Fruit fly (Drosophila melanogaster) whole organism, embryonic: Measurements from ENCODE around the gene CG6168.

ENCODE experiments used
- Adf1 ChIP-seq: fragments of 200-800 bp; sonication (Bioruptor generic); IDR thresholded peaks from 2 replicates; pipeline ENCODE4 v1.3.6; 2022; ENCODE audit warnings: missing biosample characterization, missing genetic modification characterization
- Bgb ChIP-seq: fragments of 200-800 bp; sonication (Bioruptor generic); IDR thresholded peaks from 2 replicates; pipeline ENCODE4 v1.3.6; 2022; ENCODE audit warnings: missing biosample characterization, missing genetic modification characterization; ENCODE audit not compliant: partially characterized antibody
- BtbVII ChIP-seq: fragments of 200-800 bp; sonication (Bioruptor generic); optimal IDR thresholded peaks from 3 replicates; lab custom pipeline; 2017; ENCODE audit warnings: missing biosample characterization, mild to moderate bottlenecking, missing genetic modification characterization
- CG10267 ChIP-seq: fragments of 200-800 bp; sonication (Bioruptor generic); optimal IDR thresholded peaks from 2 replicates; lab custom pipeline; 2018; ENCODE audit warnings: missing biosample characterization, mild to moderate bottlenecking, missing genetic modification characterization, moderate library complexity
- CG11247 ChIP-seq: fragments of 200-800 bp; sonication (Bioruptor generic); IDR thresholded peaks from 2 replicates; pipeline ENCODE4 v1.3.6; 2022; ENCODE audit warnings: missing biosample characterization, missing genetic modification characterization
- CG12071 ChIP-seq: fragments of 200-800 bp; sonication (Bioruptor generic); optimal IDR thresholded peaks from 3 replicates; lab custom pipeline; 2018; ENCODE audit warnings: missing biosample characterization, mild to moderate bottlenecking, missing genetic modification characterization
- CG13624 ChIP-seq: fragments of 200-800 bp; sonication (Bioruptor generic); optimal IDR thresholded peaks from 2 replicates; lab custom pipeline; 2016; ENCODE audit warnings: missing biosample characterization, missing genetic modification characterization
- CG14667 ChIP-seq: fragments of 200-800 bp; sonication (Bioruptor generic); IDR thresholded peaks from 2 replicates; pipeline ENCODE4 v1.3.6; 2022; ENCODE audit warnings: missing biosample characterization, missing genetic modification characterization
- CG15479 ChIP-seq: fragments of 200-800 bp; sonication (Bioruptor generic); optimal IDR thresholded peaks from 3 replicates; lab custom pipeline; 2019; ENCODE audit warnings: missing biosample characterization, mild to moderate bottlenecking, missing genetic modification characterization, moderate library complexity
- CG18619 ChIP-seq: fragments of 200-800 bp; sonication (Bioruptor generic); optimal IDR thresholded peaks from 3 replicates; lab custom pipeline; 2017; ENCODE audit warnings: missing biosample characterization, mild to moderate bottlenecking, missing genetic modification characterization
- CG3163 ChIP-seq: fragments of 200-800 bp; sonication (Bioruptor generic); optimal IDR thresholded peaks from 3 replicates; lab custom pipeline; 2016; ENCODE audit warnings: missing biosample characterization, missing genetic modification characterization
- CG32767 ChIP-seq: fragments of 200-800 bp; sonication (Bioruptor generic); IDR thresholded peaks from 2 replicates; pipeline ENCODE4 v1.3.6; 2022; ENCODE audit warnings: missing biosample characterization, missing genetic modification characterization
- CG32772 ChIP-seq: fragments of 200-800 bp; sonication (Bioruptor generic); IDR thresholded peaks from 2 replicates; pipeline ENCODE4 v1.3.6; 2022; ENCODE audit warnings: missing biosample characterization, missing genetic modification characterization
- CG43689 ChIP-seq: fragments of 200-800 bp; sonication (Bioruptor generic); IDR thresholded peaks from 2 replicates; pipeline ENCODE4 v1.3.6; 2022; ENCODE audit warnings: missing biosample characterization, missing genetic modification characterization
- CG7372 ChIP-seq: fragments of 200-800 bp; sonication (Bioruptor generic); IDR thresholded peaks from 2 replicates; pipeline ENCODE4 v1.3.6; 2022; ENCODE audit warnings: missing biosample characterization, missing genetic modification characterization
- CG7963 ChIP-seq: fragments of 200-800 bp; sonication (Bioruptor generic); IDR thresholded peaks from 3 replicates; pipeline ENCODE4 v1.3.6; 2022; ENCODE audit warnings: missing biosample characterization, missing genetic modification characterization; ENCODE audit not compliant: partially characterized antibody
- CG7987 ChIP-seq: fragments of 200-800 bp; sonication (Bioruptor generic); optimal IDR thresholded peaks from 2 replicates; lab custom pipeline; 2018; ENCODE audit warnings: missing biosample characterization, mild to moderate bottlenecking, missing genetic modification characterization, moderate library complexity
- CG9609 ChIP-seq: fragments of 200-800 bp; sonication (Bioruptor generic); optimal IDR thresholded peaks from 3 replicates; lab custom pipeline; 2016; ENCODE audit warnings: missing biosample characterization, missing genetic modification characterization
- CG9817 ChIP-seq: fragments of 200-800 bp; sonication (Bioruptor generic); optimal IDR thresholded peaks from 2 replicates; lab custom pipeline; 2018; ENCODE audit warnings: missing biosample characterization, mild to moderate bottlenecking, missing genetic modification characterization, moderate library complexity
- Chrac-16 ChIP-seq: fragments of 200-800 bp; sonication (Bioruptor generic); optimal IDR thresholded peaks from 3 replicates; lab custom pipeline; 2016; ENCODE audit warnings: missing biosample characterization, missing genetic modification characterization
- Eip74EF ChIP-seq, 2 experiments: fragments of 200-800 bp in 1 of 2; fragments of >200 bp in 1 of 2; sonication (Bioruptor generic) in 1 of 2; optimal IDR thresholded peaks; 2 replicates each; lab custom pipeline; 2017 to 2019; ENCODE audit warnings: missing biosample characterization in 2 of 2, missing genetic modification characterization in 2 of 2, mild to moderate bottlenecking in 1 of 2, moderate library complexity in 1 of 2
- Elba2 ChIP-seq: fragments of 200-800 bp; sonication (Bioruptor generic); optimal IDR thresholded peaks from 3 replicates; lab custom pipeline; 2016; ENCODE audit warnings: missing biosample characterization, missing genetic modification characterization
- Hsf ChIP-seq: fragments of 200-800 bp; sonication (Bioruptor generic); optimal IDR thresholded peaks from 3 replicates; lab custom pipeline; 2016; ENCODE audit warnings: missing biosample characterization, missing genetic modification characterization
- Lim3 ChIP-seq: fragments of 200-800 bp; sonication (Bioruptor generic); IDR thresholded peaks from 2 replicates; pipeline ENCODE4 v1.3.6; 2022; ENCODE audit warnings: missing biosample characterization, missing genetic modification characterization
- MTF-1 ChIP-seq: fragments of 200-800 bp; sonication (Bioruptor generic); optimal IDR thresholded peaks from 2 replicates; lab custom pipeline; 2018; ENCODE audit warnings: missing biosample characterization, mild to moderate bottlenecking, missing genetic modification characterization, borderline replicate concordance
- Med ChIP-seq: fragments of 200-800 bp; sonication (Bioruptor generic); peaks from one replicate; lab custom pipeline; 2016; ENCODE audit warnings: missing biosample characterization, missing genetic modification characterization, mild to moderate bottlenecking, inconsistent platforms, moderate library complexity
- Nf-YA ChIP-seq: fragments of 200-800 bp; sonication (Bioruptor generic); IDR thresholded peaks from 2 replicates; pipeline ENCODE4 v1.3.6; 2022; ENCODE audit warnings: missing biosample characterization, missing genetic modification characterization
- Ravus ChIP-seq: fragments of 200-800 bp; sonication (Bioruptor generic); IDR thresholded peaks from 2 replicates; pipeline ENCODE4 v1.3.6; 2022; ENCODE audit warnings: missing biosample characterization, missing genetic modification characterization
- Sin3A ChIP-seq: fragments of >200 bp; optimal IDR thresholded peaks from 2 replicates; lab custom pipeline; 2018
- Xrp1 ChIP-seq: fragments of 200-800 bp; sonication (Bioruptor generic); IDR thresholded peaks from 2 replicates; pipeline ENCODE4 v1.3.6; 2022; ENCODE audit warnings: missing biosample characterization, missing genetic modification characterization
- bbx ChIP-seq: fragments of 200-800 bp; sonication (Bioruptor generic); IDR thresholded peaks from 2 replicates; pipeline ENCODE4 v1.3.6; 2022; ENCODE audit warnings: missing biosample characterization, missing genetic modification characterization; ENCODE audit not compliant: partially characterized antibody
- bcd ChIP-seq: fragments of 200-800 bp; sonication (Bioruptor generic); optimal IDR thresholded peaks from 2 replicates; lab custom pipeline; 2017; ENCODE audit warnings: missing biosample characterization, mild to moderate bottlenecking, missing genetic modification characterization
- cad ChIP-seq: fragments of >200 bp; optimal IDR thresholded peaks from 2 replicates; lab custom pipeline; 2017; ENCODE audit warnings: missing biosample characterization, missing genetic modification characterization
- cg ChIP-seq: fragments of 200-800 bp; sonication (Bioruptor generic); optimal IDR thresholded peaks from 3 replicates; lab custom pipeline; 2019; ENCODE audit warnings: missing biosample characterization, mild to moderate bottlenecking, missing genetic modification characterization, moderate library complexity
- chn ChIP-seq: fragments of 200-800 bp; sonication (Bioruptor generic); optimal IDR thresholded peaks from 2 replicates; lab custom pipeline; 2016; ENCODE audit warnings: missing biosample characterization, missing genetic modification characterization
- corto ChIP-seq: fragments of 200-800 bp; sonication (Bioruptor generic); optimal IDR thresholded peaks from 2 replicates; lab custom pipeline; 2016; ENCODE audit warnings: missing biosample characterization, mild to moderate bottlenecking, missing genetic modification characterization, moderate library complexity
- crol ChIP-seq: fragments of 200-800 bp; sonication (Bioruptor generic); IDR thresholded peaks from 2 replicates; pipeline ENCODE4 v1.3.6; 2022; ENCODE audit warnings: missing biosample characterization, missing genetic modification characterization
- disco-r ChIP-seq: fragments of 200-800 bp; sonication (Bioruptor generic); optimal IDR thresholded peaks from 2 replicates; lab custom pipeline; 2016; ENCODE audit warnings: missing biosample characterization, missing genetic modification characterization
- dmrt11E ChIP-seq: fragments of 200-800 bp; sonication (Bioruptor generic); optimal IDR thresholded peaks from 3 replicates; lab custom pipeline; 2018; ENCODE audit warnings: missing biosample characterization, mild to moderate bottlenecking, missing genetic modification characterization, moderate library complexity
- dysf ChIP-seq: fragments of 200-800 bp; sonication (Bioruptor generic); IDR thresholded peaks from 3 replicates; pipeline ENCODE4 v1.3.6; 2022; ENCODE audit warnings: missing biosample characterization, missing genetic modification characterization
- ftz-f1 ChIP-seq: fragments of 200-800 bp; sonication (Bioruptor generic); optimal IDR thresholded peaks from 2 replicates; lab custom pipeline; 2016; ENCODE audit warnings: missing biosample characterization, missing genetic modification characterization
- gem ChIP-seq: fragments of 200-800 bp; sonication (Bioruptor generic); optimal IDR thresholded peaks from 2 replicates; lab custom pipeline; 2019; ENCODE audit warnings: missing biosample characterization, mild to moderate bottlenecking, missing genetic modification characterization, moderate library complexity
- ind ChIP-seq: fragments of 200-800 bp; sonication (Bioruptor generic); optimal IDR thresholded peaks from 3 replicates; lab custom pipeline; 2016; ENCODE audit warnings: missing biosample characterization, missing genetic modification characterization
- lilli ChIP-seq: fragments of 200-800 bp; sonication (Bioruptor generic); optimal IDR thresholded peaks from 3 replicates; lab custom pipeline; 2016; ENCODE audit warnings: missing biosample characterization, missing genetic modification characterization
- otp ChIP-seq: fragments of 200-800 bp; sonication (Bioruptor generic); IDR thresholded peaks from 3 replicates; pipeline ENCODE4, ENCODE4 v1.3.6; 2022; ENCODE audit warnings: missing biosample characterization, missing genetic modification characterization
- pros ChIP-seq: fragments of 200-800 bp; sonication (Bioruptor generic); optimal IDR thresholded peaks from 3 replicates; lab custom pipeline; 2019; ENCODE audit warnings: missing biosample characterization, mild to moderate bottlenecking, missing genetic modification characterization, moderate library complexity
- schlank ChIP-seq: fragments of 200-800 bp; sonication (Bioruptor generic); optimal IDR thresholded peaks from 2 replicates; lab custom pipeline; 2018; ENCODE audit warnings: missing biosample characterization, mild to moderate bottlenecking, missing genetic modification characterization
- scrt ChIP-seq: fragments of 200-800 bp; sonication (Bioruptor generic); optimal IDR thresholded peaks from 2 replicates; lab custom pipeline; 2018; ENCODE audit warnings: missing biosample characterization, mild to moderate bottlenecking, missing genetic modification characterization, moderate library complexity
- stc ChIP-seq: fragments of 200-800 bp; sonication (Bioruptor generic); IDR thresholded peaks from 2 replicates; pipeline ENCODE4 v1.3.6; 2022; ENCODE audit warnings: missing biosample characterization, missing genetic modification characterization
- sug ChIP-seq: fragments of 200-800 bp; optimal IDR thresholded peaks from 2 replicates; lab custom pipeline; 2019; ENCODE audit warnings: missing biosample characterization, mild to moderate bottlenecking, missing genetic modification characterization, moderate library complexity
- tin ChIP-seq: fragments of 200-800 bp; sonication (Bioruptor generic); optimal IDR thresholded peaks from 3 replicates; lab custom pipeline; 2016; ENCODE audit warnings: missing biosample characterization, missing genetic modification characterization

CG6168 gene

dm6 chr3L:11349908-11350405, 28.4 kb upstream of the CG6168 start (continued):
- TF ChIP-seq BtbVII (GFP tag; lab: Kevin White, UChicago) (peak; percentile 72), CG7987 (GFP tag; lab: Kevin White, UChicago) (no peak), otp (peak; percentile 76), ftz-f1 (GFP tag; lab: Kevin White, UChicago) (no peak), Nf-YA (GFP tag; lab: Robert Waterston, UW) (peak; percentile 73; the same call in 1 of the 2 replicates), Eip74EF (GFP tag; optimal IDR thresholded peaks at IDR 0.05; lab: Kevin White, UChicago) (peak in 1 of 2 experiments; percentile 81), sug (tag; lab: Kevin White, UChicago) (no peak), cg (GFP tag; lab: Kevin White, UChicago) (peak; percentile 25), schlank (tag; lab: Kevin White, UChicago) (peak; percentile 26), Lim3 (GFP tag; lab: Robert Waterston, UW) (peak; percentile 79), Xrp1 (GFP tag; lab: Robert Waterston, UW) (peak; percentile 90), corto (no peak), CG13624 (peak; percentile 58), bbx (no peak), CG32767 (GFP tag; lab: Robert Waterston, UW) (peak; percentile 90), CG12071 (GFP tag; lab: Kevin White, UChicago) (peak; percentile 6), scrt (peak; percentile 77), CG11247 (GFP tag; lab: Robert Waterston, UW) (peak; percentile 87), Adf1 (GFP tag; lab: Robert Waterston, UW) (peak; percentile 45; the same call in 1 of the 2 replicates), CG9817 (tag; lab: Kevin White, UChicago) (peak; percentile 85), Hsf (GFP tag; lab: Kevin White, UChicago) (peak; percentile 87), CG32772 (GFP tag; lab: Robert Waterston, UW) (peak; percentile 93), lilli (peak; percentile 88), MTF-1 (GFP tag; lab: Kevin White, UChicago) (peak; percentile 27), Sin3A (no peak), gem (tag; lab: Kevin White, UChicago) (peak; percentile 97), CG7963 (no peak), pros (GFP tag; lab: Kevin White, UChicago) (no peak), Chrac-16 (peak; percentile 89), CG43689 (GFP tag; lab: Robert Waterston, UW) (peak; percentile 86), disco-r (GFP tag; lab: Kevin White, UChicago) (peak; percentile 56), dmrt11E (tag; lab: Kevin White, UChicago) (peak; percentile 90), bcd (peak; percentile 89), CG18619 (GFP tag; lab: Kevin White, UChicago) (peak; percentile 85), chn (peak; percentile 79), Elba2 (GFP tag; lab: Kevin White, UChicago) (no peak), CG3163 (GFP tag; lab: Kevin White, UChicago) (no peak), CG10267 (tag; lab: Kevin White, UChicago) (peak; percentile 83), cad (no peak), crol (GFP tag; lab: Robert Waterston, UW) (peak; percentile 26; the same call in 1 of the 2 replicates), CG7372 (GFP tag; lab: Robert Waterston, UW) (peak; percentile 90), tin (GFP tag; lab: Kevin White, UChicago) (peak; percentile 87), CG15479 (no peak), Ravus (peak; percentile 83), Med (GFP tag; lab: Kevin White, UChicago) (peak; percentile 43), CG14667 (GFP tag; lab: Robert Waterston, UW) (peak; percentile 86), Bgb (GFP tag; lab: Robert Waterston, UW) (no peak; the same call in 1 of the 2 replicates), ind (GFP tag; lab: Kevin White, UChicago) (peak; percentile 93), stc (GFP tag; lab: Robert Waterston, UW) (peak; percentile 92; the same call in 1 of the 2 replicates), dysf (GFP tag; lab: Robert Waterston, UW) (peak; percentile 95), CG9609 (peak; percentile 79)
